Fruit fly (Drosophila melanogaster) whole organism, larva: ENCODE data around the gene Bicra.

Experiments used
- noc ChIP-seq: fragments of 200-800 bp; sonication (Bioruptor generic); optimal IDR thresholded peaks from 3 replicates; lab custom pipeline; 2019; ENCODE audit warnings: missing biosample characterization, mild to moderate bottlenecking, missing genetic modification characterization, moderate library complexity

Gene Bicra

dm6 chr3R:29112398-29113150 lies 49.7 kb downstream of the Bicra start, which contains the start of the genes alpha-Man-Ib and Pdhb:
Gene alpha-Man-Ib, minus strand, starts transcription at chr3R:29112822.
Gene Pdhb, plus strand, starts transcription at chr3R:29113071.
- TF ChIP-seq noc (tag; lab: Kevin White, UChicago), result peak; percentile 60

dm6 chr3R:29113392-29113791 lies 50.6 kb downstream of the Bicra start:
- TF ChIP-seq noc (tag; lab: Kevin White, UChicago), result no peak

- TF ChIP-seq noc (tag; lab: Kevin White, UChicago), result peak; percentile 2
Measured at dm6 chr3R:29116167-29116725, 53.4 kb downstream of the Bicra start, which contains the start of gene Atg14. Gene Atg14, plus strand, starts transcription at chr3R:29116391.

dm6 chr3R:29122817-29123611 lies 60.2 kb downstream of the Bicra start, which contains the start of the genes yem and Ctl2:
Gene yem, minus strand, starts transcription at chr3R:29122879.
Gene Ctl2, plus strand, starts transcription at chr3R:29123370.
- TF ChIP-seq noc (tag; lab: Kevin White, UChicago), result peak; percentile 63

- TF ChIP-seq noc (tag; lab: Kevin White, UChicago), result peak; percentile 57
Measured at dm6 chr3R:29124128-29124527, 61.3 kb downstream of the Bicra start.

- TF ChIP-seq noc (tag; lab: Kevin White, UChicago), result peak; percentile 16
Measured at dm6 chr3R:29130902-29131621, 68.2 kb downstream of the Bicra start, which contains the start of the genes dgt6 and Vha100-1. Gene dgt6, minus strand, starts transcription at chr3R:29130972. Gene Vha100-1, plus strand, starts transcription at chr3R:29131193.

dm6 chr3R:29138407-29138806 lies 75.6 kb downstream of the Bicra start, which contains the start of the genes Alg13 and superdeath:
Gene Alg13, minus strand, starts transcription at chr3R:29138573.
Gene superdeath, plus strand, starts transcription at chr3R:29138662.
- no peak for TF ChIP-seq noc (tag; lab: Kevin White, UChicago)

dm6 chr3R:29138961-29139527 lies 76.2 kb downstream of the Bicra start:
- TF ChIP-seq noc (tag; lab: Kevin White, UChicago), result no peak

dm6 chr3R:29139767-29140755 lies 77.2 kb downstream of the Bicra start:
- TF ChIP-seq noc (tag; lab: Kevin White, UChicago), result no peak

- no peak for TF ChIP-seq noc (tag; lab: Kevin White, UChicago)
Measured at dm6 chr3R:29146710-29147109, 83.9 kb downstream of the Bicra start, which contains the start of gene CG14511. Gene CG14511, minus strand, starts transcription at chr3R:29146893.

- peak; percentile 27 for TF ChIP-seq noc (tag; lab: Kevin White, UChicago)
Measured at dm6 chr3R:29148072-29148471, 85.2 kb downstream of the Bicra start, which contains the start of the genes CG11882 and Pglym78. Gene CG11882, minus strand, starts transcription at chr3R:29148172. Gene Pglym78, plus strand, starts transcription at chr3R:29148248.

dm6 chr3R:29151621-29152092 lies 88.8 kb downstream of the Bicra start, which contains the start of gene eIF2D:
Gene eIF2D, minus strand, starts transcription at chr3R:29151794.
- peak; percentile 52 for TF ChIP-seq noc (tag; lab: Kevin White, UChicago)

dm6 chr3R:29153197-29153644 lies 90.4 kb downstream of the Bicra start, which contains the start of the genes Slbp and Rpn2:
Gene Slbp, minus strand, starts transcription at chr3R:29153266.
Gene Rpn2, plus strand, starts transcription at chr3R:29153524.
- peak; percentile 65 for TF ChIP-seq noc (tag; lab: Kevin White, UChicago)
